Worm (Caenorhabditis elegans) whole organism, midembryonic: ENCODE data around the gene lgc-56.

Source experiments
- T22C8.4 ChIP-seq: fragments of 200-800 bp; sonication (Bioruptor generic); IDR thresholded peaks from 2 replicates; pipeline ENCODE4 v1.3.6; 2022; ENCODE audit warnings: missing genetic modification characterization, missing compliant biosample characterization
- cog-1 ChIP-seq: sonication (generic microtip); optimal IDR thresholded peaks from 2 replicates; lab custom pipeline; 2016; ENCODE audit warnings: missing genetic modification characterization, missing compliant biosample characterization
- flt-1 ChIP-seq: fragments of 200-800 bp; sonication (Bioruptor generic); IDR thresholded peaks from 2 replicates; pipeline ENCODE4 v1.3.6; 2022; ENCODE audit warnings: missing genetic modification characterization, missing compliant biosample characterization
- klf-2 ChIP-seq: fragments of 200-800 bp; sonication (Bioruptor generic); conservative IDR thresholded peaks from 2 replicates; pipeline ENCODE4 v1.3.6; 2022; ENCODE audit warnings: missing genetic modification reagents, missing genetic modification characterization, missing compliant biosample characterization
- med-1 ChIP-seq: sonication (generic microtip); optimal IDR thresholded peaks from 2 replicates; lab custom pipeline; 2017; ENCODE audit warnings: missing genetic modification characterization, mild to moderate bottlenecking, missing compliant biosample characterization, antibody characterized with exemption, missing genetic modification reagents; ENCODE audit not compliant: insufficient read depth
- ref-1 ChIP-seq: fragments of 200-800 bp; sonication (Bioruptor generic); conservative IDR thresholded peaks from 2 replicates; pipeline ENCODE4 v1.3.6; 2022; ENCODE audit warnings: missing genetic modification reagents, missing genetic modification characterization, missing compliant biosample characterization
- tab-1 ChIP-seq: fragments of 200-800 bp; sonication (Bioruptor generic); IDR thresholded peaks from 2 replicates; pipeline ENCODE4 v1.3.6; 2022; ENCODE audit warnings: missing genetic modification characterization, missing compliant biosample characterization
- ztf-23 ChIP-seq: fragments of 200-800 bp; sonication (Bioruptor generic); IDR thresholded peaks from 2 replicates; pipeline ENCODE4 v1.3.6; 2022; ENCODE audit warnings: missing genetic modification reagents, missing genetic modification characterization, missing compliant biosample characterization
- ztf-29 ChIP-seq: fragments of 200-800 bp; sonication (Bioruptor generic); IDR thresholded peaks from 2 replicates; pipeline ENCODE4 v1.3.6; 2022; ENCODE audit warnings: missing genetic modification reagents, missing genetic modification characterization, missing compliant biosample characterization

The lgc-56 gene

ce11 chrII:5115733-5116132 is 14.4 kb upstream of the lgc-56 start, which contains the start of gene srsy-1:
Gene srsy-1 (plus strand): TSS chrII:5116033.
- TF ChIP-seq klf-2 (GFP tag; lab: Robert Waterston, UW) (no peak), T22C8.4 (GFP tag; lab: Robert Waterston, UW) (no peak)

- no peak for TF ChIP-seq T22C8.4 (GFP tag; lab: Robert Waterston, UW)
- no peak for TF ChIP-seq med-1 (GFP tag; lab: Kevin White, UChicago)
- no peak for TF ChIP-seq flt-1 (GFP tag; lab: Robert Waterston, UW)
These were observed 9.6 kb upstream of the lgc-56 start for ce11 chrII:5120612-5121011.

ce11 chrII:5131800-5132199 is 1.6 kb downstream of the lgc-56 start:
- no peak for TF ChIP-seq cog-1 (tag; lab: Kevin White, UChicago)
- TF ChIP-seq klf-2 (GFP tag; lab: Robert Waterston, UW): no peak
- TF ChIP-seq ref-1: no peak
- no peak for TF ChIP-seq tab-1 (GFP tag; lab: Robert Waterston, UW)
- TF ChIP-seq ztf-23: no peak
- TF ChIP-seq T22C8.4 (GFP tag; lab: Robert Waterston, UW): no peak
- no peak for TF ChIP-seq med-1 (GFP tag; lab: Kevin White, UChicago)
- TF ChIP-seq ztf-29 (GFP tag; lab: Robert Waterston, UW): no peak
- no peak for TF ChIP-seq flt-1 (GFP tag; lab: Robert Waterston, UW)

- TF ChIP-seq ztf-23 (no peak), T22C8.4 (GFP tag; lab: Robert Waterston, UW) (no peak), ref-1 (no peak), cog-1 (tag; lab: Kevin White, UChicago) (no peak), med-1 (GFP tag; lab: Kevin White, UChicago) (no peak), ztf-29 (GFP tag; lab: Robert Waterston, UW) (no peak), tab-1 (GFP tag; lab: Robert Waterston, UW) (no peak), flt-1 (GFP tag; lab: Robert Waterston, UW) (no peak), klf-2 (GFP tag; lab: Robert Waterston, UW) (no peak)
These were observed 6.2 kb downstream of the lgc-56 start, which contains the start of gene F58A6.2 for ce11 chrII:5136296-5136767. Gene F58A6.2 (plus strand): TSS chrII:5136717.

ce11 chrII:5141945-5142514 is 11.8 kb downstream of the lgc-56 start, which contains the start of gene nas-29:
Gene nas-29 (minus strand): TSS chrII:5142036.
- TF ChIP-seq cog-1 (tag; lab: Kevin White, UChicago) (no peak), klf-2 (GFP tag; lab: Robert Waterston, UW) (no peak), T22C8.4 (GFP tag; lab: Robert Waterston, UW) (no peak), med-1 (GFP tag; lab: Kevin White, UChicago) (no peak), ztf-29 (GFP tag; lab: Robert Waterston, UW) (no peak), ref-1 (no peak)

ce11 chrII:5142619-5143018 is 12.4 kb downstream of the lgc-56 start, which contains the start of gene F58A6.1:
Gene F58A6.1 (plus strand): TSS chrII:5142919.
- TF ChIP-seq flt-1 (GFP tag; lab: Robert Waterston, UW) (no peak), klf-2 (GFP tag; lab: Robert Waterston, UW) (no peak), cog-1 (tag; lab: Kevin White, UChicago) (no peak), tab-1 (GFP tag; lab: Robert Waterston, UW) (no peak), ztf-23 (no peak), ref-1 (no peak), med-1 (GFP tag; lab: Kevin White, UChicago) (no peak), ztf-29 (GFP tag; lab: Robert Waterston, UW) (no peak), T22C8.4 (GFP tag; lab: Robert Waterston, UW) (no peak)

- no peak for TF ChIP-seq T22C8.4 (GFP tag; lab: Robert Waterston, UW)
- no peak for TF ChIP-seq flt-1 (GFP tag; lab: Robert Waterston, UW)
- TF ChIP-seq med-1 (GFP tag; lab: Kevin White, UChicago): no peak
- no peak for TF ChIP-seq klf-2 (GFP tag; lab: Robert Waterston, UW)
- no peak for TF ChIP-seq ztf-23
- no peak for TF ChIP-seq tab-1 (GFP tag; lab: Robert Waterston, UW)
- TF ChIP-seq ztf-29 (GFP tag; lab: Robert Waterston, UW): no peak
- no peak for TF ChIP-seq cog-1 (tag; lab: Kevin White, UChicago)
- TF ChIP-seq ref-1: no peak
These were observed 18.2 kb downstream of the lgc-56 start, which contains the start of gene F58A6.5 for ce11 chrII:5148349-5148748. Gene F58A6.5 (minus strand): TSS chrII:5148449.

ce11 chrII:5150829-5151228 is 20.6 kb downstream of the lgc-56 start, which contains the start of gene srb-16:
Gene srb-16 (minus strand): TSS chrII:5150929.
- TF ChIP-seq T22C8.4 (GFP tag; lab: Robert Waterston, UW) (no peak), med-1 (GFP tag; lab: Kevin White, UChicago) (no peak), cog-1 (tag; lab: Kevin White, UChicago) (no peak), ztf-23 (no peak), tab-1 (GFP tag; lab: Robert Waterston, UW) (no peak), klf-2 (GFP tag; lab: Robert Waterston, UW) (no peak), ref-1 (no peak), flt-1 (GFP tag; lab: Robert Waterston, UW) (no peak), ztf-29 (GFP tag; lab: Robert Waterston, UW) (no peak)

ce11 chrII:5154540-5154939 is 24.4 kb downstream of the lgc-56 start, which contains the start of gene srb-12:
Gene srb-12 (minus strand): TSS chrII:5154640.
- TF ChIP-seq ztf-29 (GFP tag; lab: Robert Waterston, UW): no peak
- TF ChIP-seq tab-1 (GFP tag; lab: Robert Waterston, UW): no peak
- TF ChIP-seq flt-1 (GFP tag; lab: Robert Waterston, UW): no peak
- no peak for TF ChIP-seq ztf-23
- TF ChIP-seq klf-2 (GFP tag; lab: Robert Waterston, UW): no peak
- no peak for TF ChIP-seq T22C8.4 (GFP tag; lab: Robert Waterston, UW)
- no peak for TF ChIP-seq ref-1
- TF ChIP-seq cog-1 (tag; lab: Kevin White, UChicago): no peak
- no peak for TF ChIP-seq med-1 (GFP tag; lab: Kevin White, UChicago)
